Worm (Caenorhabditis elegans) whole organism, L4/young adult: ENCODE measurements around the gene B0212.3.
A peak's percentile ranks its signal among the peaks of the same experiment; 100 is the strongest.

Experiments
- W03F9.2 ChIP-seq: fragments of 150-350 bp; optimal IDR thresholded peaks from 2 replicates; lab custom pipeline; 2014; ENCODE audit warnings: missing biosample characterization, missing genetic modification characterization
- dao-5 ChIP-seq: sonication (generic microtip); optimal IDR thresholded peaks from 2 replicates; lab custom pipeline; 2016; ENCODE audit warnings: missing genotype, missing genetic modification characterization, moderate library complexity, missing compliant biosample characterization
- him-1 ChIP-seq: sonication (generic microtip); optimal IDR thresholded peaks from 2 replicates; lab custom pipeline; 2016; ENCODE audit warnings: missing genotype, missing genetic modification reagents, missing genetic modification characterization, missing compliant biosample characterization

B0212.3 gene

ce11 chrIV:3539872-3540271, at the start of gene B0212.3:
Gene B0212.3 (plus strand): TSS chrIV:3540172.
- TF ChIP-seq dao-5 (tag; lab: Kevin White, UChicago) = no peak
- TF ChIP-seq W03F9.2 (tag; lab: Kevin White, UChicago) = no peak
- TF ChIP-seq him-1 (tag; lab: Kevin White, UChicago) = no peak

- TF ChIP-seq dao-5 (tag; lab: Kevin White, UChicago) (no peak), him-1 (tag; lab: Kevin White, UChicago) (no peak), W03F9.2 (tag; lab: Kevin White, UChicago) (no peak)
Observed at ce11 chrIV:3491477-3491876, 48.5 kb upstream of the B0212.3 start, which contains the start of gene srz-78. Gene srz-78 (plus strand): TSS chrIV:3491777.

ce11 chrIV:3493310-3493709, 46.7 kb upstream of the B0212.3 start, which contains the start of gene srz-79:
Gene srz-79 (plus strand): TSS chrIV:3493610.
- TF ChIP-seq dao-5 (tag; lab: Kevin White, UChicago) (no peak), W03F9.2 (tag; lab: Kevin White, UChicago) (no peak), him-1 (tag; lab: Kevin White, UChicago) (no peak)

- TF ChIP-seq W03F9.2 (tag; lab: Kevin White, UChicago) (no peak), him-1 (tag; lab: Kevin White, UChicago) (no peak), dao-5 (tag; lab: Kevin White, UChicago) (no peak)
Observed at ce11 chrIV:3496358-3496757, 43.6 kb upstream of the B0212.3 start, which contains the start of gene C09G12.17. Gene C09G12.17 (minus strand): TSS chrIV:3496458.

- no peak for TF ChIP-seq W03F9.2 (tag; lab: Kevin White, UChicago)
- TF ChIP-seq dao-5 (tag; lab: Kevin White, UChicago) = no peak
- no peak for TF ChIP-seq him-1 (tag; lab: Kevin White, UChicago)
Observed at ce11 chrIV:3497909-3498308, 42.1 kb upstream of the B0212.3 start, which contains the start of gene ceh-53. Gene ceh-53 (plus strand): TSS chrIV:3498209.

- no peak for TF ChIP-seq dao-5 (tag; lab: Kevin White, UChicago)
- no peak for TF ChIP-seq him-1 (tag; lab: Kevin White, UChicago)
- no peak for TF ChIP-seq W03F9.2 (tag; lab: Kevin White, UChicago)
Observed at ce11 chrIV:3501981-3502736, 37.8 kb upstream of the B0212.3 start.

ce11 chrIV:3504144-3504543, 35.8 kb upstream of the B0212.3 start, which contains the start of gene srz-83:
Gene srz-83 (plus strand): TSS chrIV:3504444.
- TF ChIP-seq him-1 (tag; lab: Kevin White, UChicago) (no peak), dao-5 (tag; lab: Kevin White, UChicago) (no peak), W03F9.2 (tag; lab: Kevin White, UChicago) (no peak)

ce11 chrIV:3505940-3506339, 34.0 kb upstream of the B0212.3 start:
- TF ChIP-seq dao-5 (tag; lab: Kevin White, UChicago) (no peak), W03F9.2 (tag; lab: Kevin White, UChicago) (no peak), him-1 (tag; lab: Kevin White, UChicago) (no peak)

- no peak for TF ChIP-seq dao-5 (tag; lab: Kevin White, UChicago)
- TF ChIP-seq W03F9.2 (tag; lab: Kevin White, UChicago) = no peak
- TF ChIP-seq him-1 (tag; lab: Kevin White, UChicago) = no peak
Observed at ce11 chrIV:3509477-3510063, 30.4 kb upstream of the B0212.3 start, which contains the start of gene ced-10. Gene ced-10 (minus strand): TSS chrIV:3509527.

- TF ChIP-seq W03F9.2 (tag; lab: Kevin White, UChicago) (no peak), dao-5 (tag; lab: Kevin White, UChicago) (no peak), him-1 (tag; lab: Kevin White, UChicago) (no peak)
Observed at ce11 chrIV:3514467-3514866, 25.5 kb upstream of the B0212.3 start, which contains the start of gene tsg-101. Gene tsg-101 (minus strand): TSS chrIV:3514567.

ce11 chrIV:3515412-3516046, 24.4 kb upstream of the B0212.3 start:
- no peak for TF ChIP-seq dao-5 (tag; lab: Kevin White, UChicago)
- TF ChIP-seq W03F9.2 (tag; lab: Kevin White, UChicago) = no peak
- TF ChIP-seq him-1 (tag; lab: Kevin White, UChicago) = peak; percentile 41

- TF ChIP-seq W03F9.2 (tag; lab: Kevin White, UChicago) (no peak), him-1 (tag; lab: Kevin White, UChicago) (no peak), dao-5 (tag; lab: Kevin White, UChicago) (no peak)
Observed at ce11 chrIV:3516586-3516985, 23.4 kb upstream of the B0212.3 start, which contains the start of gene unc-33. Gene unc-33 (plus strand): TSS chrIV:3516886.

- TF ChIP-seq W03F9.2 (tag; lab: Kevin White, UChicago) (peak; percentile 19), him-1 (tag; lab: Kevin White, UChicago) (no peak)
Observed at ce11 chrIV:3517582-3517981, 22.4 kb upstream of the B0212.3 start.
